Worm (Caenorhabditis elegans): ENCODE results near the gene F47B8.8.

F47B8.8 gene

DNA sequence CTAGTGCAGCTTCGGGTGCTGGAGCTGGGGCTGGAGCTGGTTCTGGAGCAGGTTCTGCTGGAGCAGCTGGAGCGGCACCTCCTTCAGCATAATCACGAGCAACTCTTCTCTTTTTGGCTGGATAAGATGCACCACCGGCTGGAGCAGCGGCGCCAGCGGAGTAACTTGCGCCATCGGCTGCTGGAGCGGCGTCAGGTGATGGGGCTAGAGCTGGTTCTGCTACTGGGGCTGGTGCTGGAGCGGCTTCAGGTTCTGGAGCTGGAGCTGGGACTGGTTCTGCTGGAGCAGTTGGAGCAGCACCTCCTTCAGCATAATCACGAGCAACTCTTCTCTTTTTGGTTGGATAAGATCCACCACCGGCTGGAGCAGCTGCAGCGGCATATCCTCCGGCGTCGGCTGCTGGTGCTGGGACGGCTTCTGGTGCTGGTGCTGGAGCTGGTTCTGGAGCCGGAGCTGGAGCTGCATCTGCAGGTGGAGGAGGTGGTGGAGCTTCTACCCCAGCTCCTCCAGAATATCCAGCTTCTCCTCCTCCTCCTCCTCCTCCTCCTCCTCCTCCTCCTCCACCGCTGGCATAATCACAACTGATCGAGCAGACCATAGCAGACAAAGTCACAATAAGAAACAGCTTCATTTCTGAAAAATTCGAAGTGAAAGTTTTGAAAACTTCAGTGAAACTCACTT lies 12.3 kb upstream of the F47B8.8 start, which contains the start of gene F47B8.13:
F47B8.13 (minus strand) TSS at position 631 of the 681 bp plus-strand sequence.
- TF ChIP-seq elt-2 (tag; optimal IDR thresholded peaks at IDR 0.05): no peak
- TF ChIP-seq dve-1 (tag; optimal IDR thresholded peaks at IDR 0.05): no peak
- TF ChIP-seq lim-6 (tag; optimal IDR thresholded peaks at IDR 0.05): no peak
- TF ChIP-seq ceh-6 (GFP tag; optimal IDR thresholded peaks at IDR 0.05): no peak
- no peak for TF ChIP-seq odd-2 (tag; optimal IDR thresholded peaks at IDR 0.05)
- TF ChIP-seq fkh-6 (tag; optimal IDR thresholded peaks at IDR 0.05): no peak
- peak; percentile 76 for TF ChIP-seq mec-3 (tag; optimal IDR thresholded peaks at IDR 0.05; ENCODE audit: borderline replicate concordance)
- TF ChIP-seq unc-3 (GFP tag; conservative IDR thresholded peaks at IDR 0.05): no peak
- TF ChIP-seq unc-3 (tag; optimal IDR thresholded peaks at IDR 0.05): no peak
- peak; percentile 22 for TF ChIP-seq C08G9.2 (tag; optimal IDR thresholded peaks at IDR 0.05)

DNA sequence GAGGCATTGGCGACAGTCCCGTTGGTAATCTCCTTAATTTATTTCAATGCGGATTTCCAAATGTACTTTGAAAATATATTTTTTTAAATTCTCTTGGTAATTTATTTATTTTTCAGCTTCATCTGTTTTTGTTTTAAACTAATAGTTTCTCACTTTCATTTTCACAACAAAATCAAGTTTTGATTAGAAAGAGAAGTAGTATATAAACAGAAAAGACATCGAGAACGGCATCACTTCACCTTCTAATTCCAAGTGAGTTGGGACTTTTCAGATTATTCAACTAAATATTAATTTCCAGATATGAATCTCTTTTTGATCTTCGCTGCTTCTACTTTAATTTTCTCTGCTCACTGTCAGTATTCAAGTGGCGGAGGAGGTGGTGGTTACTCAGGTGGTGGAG lies 11.3 kb upstream of the F47B8.8 start, which contains the start of gene F47B8.14:
F47B8.14 (plus strand) TSS at position 301 of the 400 bp plus-strand sequence.
- TF ChIP-seq ceh-2 (tag; optimal IDR thresholded peaks at IDR 0.05): no peak
- no peak for TF ChIP-seq ceh-19 (GFP tag; optimal IDR thresholded peaks at IDR 0.05)
- no peak for TF ChIP-seq sox-4 (tag; optimal IDR thresholded peaks at IDR 0.05)
- no peak for TF ChIP-seq hlh-30 (tag; optimal IDR thresholded peaks at IDR 0.05; ENCODE audit: insufficient read depth)
- no peak for TF ChIP-seq K02D7.2 (tag; optimal IDR thresholded peaks at IDR 0.05)
- no peak for TF ChIP-seq dmd-4 (tag; optimal IDR thresholded peaks at IDR 0.05; ENCODE audit: borderline replicate concordance)
- TF ChIP-seq pha-2 (tag; optimal IDR thresholded peaks at IDR 0.05): no peak
- TF ChIP-seq fkh-10 (GFP tag; optimal IDR thresholded peaks at IDR 0.05): no peak
- TF ChIP-seq ets-4 (tag; optimal IDR thresholded peaks at IDR 0.05): no peak
- no peak for TF ChIP-seq ceh-31 (tag; optimal IDR thresholded peaks at IDR 0.05)
- TF ChIP-seq ref-2 (tag; optimal IDR thresholded peaks at IDR 0.05): no peak
- no peak for TF ChIP-seq lin-11 (tag; optimal IDR thresholded peaks at IDR 0.05)
- TF ChIP-seq ceh-48 (tag; optimal IDR thresholded peaks at IDR 0.05): no peak

DNA sequence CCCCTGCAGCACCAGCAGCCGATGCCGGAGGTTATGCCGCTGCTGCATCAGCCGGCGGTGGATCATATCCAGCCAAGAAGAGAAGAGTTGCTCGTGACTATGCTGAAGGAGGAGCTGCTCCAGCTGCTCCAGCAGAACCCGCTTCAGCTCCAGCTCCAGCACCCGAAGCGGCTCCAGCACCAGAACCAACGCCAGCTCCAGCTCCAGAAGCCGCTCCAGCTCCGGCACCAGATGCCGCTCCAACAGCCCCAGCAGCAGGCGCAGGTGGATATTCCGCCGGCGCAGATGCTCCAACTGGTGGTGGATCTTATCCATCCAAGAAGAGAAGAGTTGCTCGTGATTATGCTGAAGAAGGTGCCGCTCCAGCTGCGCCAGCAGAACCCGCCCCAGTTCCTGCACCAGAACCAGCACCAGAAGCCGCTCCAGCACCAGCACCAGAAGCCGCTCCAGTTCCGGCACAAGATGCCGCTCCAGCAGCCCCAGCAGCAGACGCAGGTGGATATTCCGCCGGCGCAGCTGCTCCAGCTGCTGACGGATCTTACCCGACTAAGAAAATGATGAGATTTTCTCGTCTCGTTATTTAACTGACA lies 10.7 kb upstream of the F47B8.8 start:
- no peak for TF ChIP-seq unc-55 (GFP tag; optimal IDR thresholded peaks at IDR 0.05)
- TF ChIP-seq ceh-9 (tag; optimal IDR thresholded peaks at IDR 0.05): peak; percentile 28
- no peak for TF ChIP-seq pax-1 (tag; optimal IDR thresholded peaks at IDR 0.05)
- TF ChIP-seq lin-11 (tag; optimal IDR thresholded peaks at IDR 0.05): no peak
- no peak for TF ChIP-seq ztf-16 (tag; optimal IDR thresholded peaks at IDR 0.05)
- TF ChIP-seq elt-4 (tag; optimal IDR thresholded peaks at IDR 0.05): peak; percentile 78
- no peak for TF ChIP-seq C38D4.7 (GFP tag; optimal IDR thresholded peaks at IDR 0.05)
- TF ChIP-seq gmeb-2 (tag; optimal IDR thresholded peaks at IDR 0.05): no peak
- no peak for TF ChIP-seq ceh-34 (tag; optimal IDR thresholded peaks at IDR 0.05)
- TF ChIP-seq T23F11.4 (GFP tag; optimal IDR thresholded peaks at IDR 0.05): no peak
- no peak for TF ChIP-seq ceh-22 (tag; optimal IDR thresholded peaks at IDR 0.05)
- TF ChIP-seq ceh-19 (GFP tag; optimal IDR thresholded peaks at IDR 0.05): no peak
- no peak for TF ChIP-seq ama-1 (optimal IDR thresholded peaks at IDR 0.05)
- TF ChIP-seq unc-42 (tag; optimal IDR thresholded peaks at IDR 0.05): no peak
- no peak for TF ChIP-seq ahr-1 (tag; optimal IDR thresholded peaks at IDR 0.05)
- no peak for TF ChIP-seq ttx-3 (tag; optimal IDR thresholded peaks at IDR 0.05)
- TF ChIP-seq tbx-2 (tag; optimal IDR thresholded peaks at IDR 0.05): no peak
